Worm (Caenorhabditis elegans) whole organism, young adult: ENCODE data around the gene C08E3.14.
A peak's percentile ranks its signal among the peaks of the same experiment; 100 is the strongest.

Experiments used
- B0035.1 ChIP-seq: sonication (generic microtip); optimal IDR thresholded peaks from 2 replicates; lab custom pipeline; 2016; ENCODE audit warnings: missing genetic modification characterization, mild to moderate bottlenecking, missing compliant biosample characterization, missing genotype, missing genetic modification reagents
- B0336.3 ChIP-seq: fragments of 200-800 bp; sonication (Bioruptor generic); IDR thresholded peaks from 2 replicates; pipeline ENCODE4 v1.3.6; 2022; ENCODE audit warnings: missing genetic modification characterization, missing compliant biosample characterization
- C06A6.2 ChIP-seq: fragments of 200-800 bp; sonication (Bioruptor generic); conservative IDR thresholded peaks from 2 replicates; pipeline ENCODE4 v1.3.6; 2022; ENCODE audit warnings: missing genetic modification characterization, missing compliant biosample characterization
- F10E7.11 ChIP-seq: sonication (generic microtip); optimal IDR thresholded peaks from 2 replicates; lab custom pipeline; 2017; ENCODE audit warnings: mild to moderate bottlenecking, missing genetic modification characterization, moderate library complexity, missing compliant biosample characterization
- F37B4.10 ChIP-seq: fragments of 200-800 bp; sonication (Bioruptor generic); IDR thresholded peaks from 2 replicates; pipeline ENCODE4 v1.3.6; 2022; ENCODE audit warnings: missing genetic modification characterization, missing compliant biosample characterization
- F57A8.1 ChIP-seq: fragments of 200-800 bp; sonication (Bioruptor generic); optimal IDR thresholded peaks from 2 replicates; lab custom pipeline; 2018; ENCODE audit warnings: mild to moderate bottlenecking, missing genetic modification characterization, moderate library complexity, missing compliant biosample characterization
- Y53F4B.3 ChIP-seq: fragments of 200-800 bp; sonication (Bioruptor generic); IDR thresholded peaks from 2 replicates; pipeline ENCODE4 v1.3.6; 2022; ENCODE audit warnings: missing genetic modification reagents, missing genetic modification characterization, missing compliant biosample characterization
- Y67H2A.10 ChIP-seq: fragments of 200-800 bp; sonication (Bioruptor generic); conservative IDR thresholded peaks from 2 replicates; pipeline ENCODE4 v1.3.6; 2022; ENCODE audit warnings: missing genetic modification reagents, missing genetic modification characterization, missing compliant biosample characterization
- Y79H2A.3 ChIP-seq: fragments of 200-800 bp; sonication (Bioruptor generic); conservative IDR thresholded peaks from 2 replicates; pipeline ENCODE4 v1.3.6; 2022; ENCODE audit warnings: missing genetic modification reagents, missing genetic modification characterization, missing compliant biosample characterization
- ZK185.1 ChIP-seq: sonication (generic microtip); optimal IDR thresholded peaks from 2 replicates; lab custom pipeline; 2016; ENCODE audit warnings: mild to moderate bottlenecking, missing genetic modification characterization, missing compliant biosample characterization; ENCODE audit not compliant: poor library complexity, severe bottlenecking
- aptf-2 ChIP-seq: fragments of 200-800 bp; sonication (Bioruptor generic); conservative IDR thresholded peaks from 2 replicates; pipeline ENCODE4 v1.3.6; 2022; ENCODE audit warnings: missing genetic modification reagents, missing genetic modification characterization, missing compliant biosample characterization
- aptf-3 ChIP-seq: fragments of 200-800 bp; sonication (Bioruptor generic); IDR thresholded peaks from 2 replicates; pipeline ENCODE4 v1.3.6; 2022; ENCODE audit warnings: missing genetic modification characterization, missing compliant biosample characterization
- attf-6 ChIP-seq: fragments of 200-800 bp; sonication (Bioruptor generic); IDR thresholded peaks from 2 replicates; pipeline ENCODE4 v1.3.6; 2022; ENCODE audit warnings: missing genetic modification reagents, missing genetic modification characterization, missing compliant biosample characterization
- cebp-1 ChIP-seq, 2 experiments: fragments of 200-800 bp in 1 of 2; sonication (Bioruptor generic) in 1 of 2; sonication (generic microtip) in 1 of 2; IDR thresholded peaks in 1 of 2; optimal IDR thresholded peaks in 1 of 2; 2 replicates each; pipeline versions ENCODE4 v1.3.6 to Lab custom; 2017 to 2022; ENCODE audit warnings: missing compliant biosample characterization in 2 of 2, missing genetic modification characterization in 2 of 2, mild to moderate bottlenecking in 1 of 2, missing genetic modification reagents in 1 of 2, moderate library complexity in 1 of 2
- ceh-40 ChIP-seq: fragments of 200-800 bp; sonication (Bioruptor generic); IDR thresholded peaks from 2 replicates; pipeline ENCODE4 v1.3.6; 2022; ENCODE audit warnings: missing genetic modification characterization, missing compliant biosample characterization
- ceh-91 ChIP-seq: fragments of 200-800 bp; sonication (Bioruptor generic); IDR thresholded peaks from 2 replicates; pipeline ENCODE4 v1.3.6; 2022; ENCODE audit warnings: missing genetic modification reagents, missing genetic modification characterization, missing compliant biosample characterization
- dox-1 ChIP-seq: fragments of 200-800 bp; sonication (Bioruptor generic); IDR thresholded peaks from 2 replicates; pipeline ENCODE4 v1.3.6; 2022; ENCODE audit warnings: missing genetic modification reagents, missing genetic modification characterization, missing compliant biosample characterization
- efl-1 ChIP-seq: fragments of 150-350 bp; optimal IDR thresholded peaks from 2 replicates; lab custom pipeline; 2014; ENCODE audit warnings: missing biosample characterization, missing genetic modification reagents, missing genetic modification characterization
- egrh-3 ChIP-seq: fragments of 200-800 bp; sonication (Bioruptor generic); IDR thresholded peaks from 2 replicates; pipeline ENCODE4 v1.3.6; 2022; ENCODE audit warnings: missing genetic modification reagents, missing genetic modification characterization, missing compliant biosample characterization
- ekl-4 ChIP-seq: fragments of 200-800 bp; sonication (Bioruptor generic); IDR thresholded peaks from 2 replicates; pipeline ENCODE4 v1.3.6; 2022; ENCODE audit warnings: missing genetic modification reagents, missing genetic modification characterization, missing compliant biosample characterization
- him-1 ChIP-seq: sonication (generic microtip); optimal IDR thresholded peaks from 2 replicates; lab custom pipeline; 2016; ENCODE audit warnings: missing genotype, missing genetic modification reagents, missing genetic modification characterization, missing compliant biosample characterization
- hmg-1.2 ChIP-seq: fragments of 200-800 bp; sonication (Bioruptor generic); IDR thresholded peaks from 2 replicates; pipeline ENCODE4 v1.3.6; 2022; ENCODE audit warnings: missing genetic modification reagents, missing genetic modification characterization, missing compliant biosample characterization
- hmg-20 ChIP-seq: fragments of 200-800 bp; sonication (Bioruptor generic); IDR thresholded peaks from 2 replicates; pipeline ENCODE4 v1.3.6; 2022; ENCODE audit warnings: missing genetic modification reagents, missing genetic modification characterization, missing compliant biosample characterization
- hsf-1 ChIP-seq: fragments of 200-800 bp; sonication (Bioruptor generic); IDR thresholded peaks from 2 replicates; pipeline ENCODE4 v1.3.6; 2022; ENCODE audit warnings: missing genetic modification reagents, missing genetic modification characterization, missing compliant biosample characterization
- lag-1 ChIP-seq: fragments of 200-800 bp; sonication (Bioruptor generic); IDR thresholded peaks from 2 replicates; pipeline ENCODE4 v1.3.6; 2022; ENCODE audit warnings: missing genetic modification reagents, missing genetic modification characterization, missing compliant biosample characterization
- lin-26 ChIP-seq: fragments of 200-800 bp; sonication (Bioruptor generic); IDR thresholded peaks from 2 replicates; pipeline ENCODE4 v1.3.6; 2022; ENCODE audit warnings: missing genetic modification reagents, missing genetic modification characterization, missing compliant biosample characterization
- lin-40 ChIP-seq: sonication (generic microtip); optimal IDR thresholded peaks from 2 replicates; lab custom pipeline; 2016; ENCODE audit warnings: missing genetic modification characterization, mild to moderate bottlenecking, missing compliant biosample characterization, missing genotype, missing genetic modification reagents
- lir-1 ChIP-seq: fragments of 200-800 bp; sonication (Bioruptor generic); conservative IDR thresholded peaks from 2 replicates; pipeline ENCODE4 v1.3.6; 2022; ENCODE audit warnings: missing genetic modification reagents, missing genetic modification characterization, missing compliant biosample characterization
- lsy-27 ChIP-seq: sonication (generic microtip); optimal IDR thresholded peaks from 2 replicates; lab custom pipeline; 2017; ENCODE audit warnings: missing genetic modification characterization, mild to moderate bottlenecking, missing compliant biosample characterization, antibody characterized with exemption, missing genotype, borderline replicate concordance; ENCODE audit not compliant: insufficient read depth
- mxl-1 ChIP-seq: sonication (generic microtip); optimal IDR thresholded peaks from 2 replicates; lab custom pipeline; 2016; ENCODE audit warnings: missing genetic modification characterization, missing compliant biosample characterization
- nhr-179 ChIP-seq: sonication (generic microtip); optimal IDR thresholded peaks from 2 replicates; lab custom pipeline; 2016; ENCODE audit warnings: mild to moderate bottlenecking, missing genetic modification characterization, missing compliant biosample characterization
- rec-8 ChIP-seq, 2 experiments: sonication (generic microtip); optimal IDR thresholded peaks; 2 replicates each; lab custom pipeline; 2016; ENCODE audit warnings: mild to moderate bottlenecking in 2 of 2, missing genetic modification characterization in 2 of 2, missing genetic modification reagents in 2 of 2, missing genotype in 2 of 2, missing biosample characterization in 1 of 2, missing compliant biosample characterization in 1 of 2, moderate library complexity in 1 of 2
- repo-1 ChIP-seq: sonication (generic microtip); optimal IDR thresholded peaks from 2 replicates; lab custom pipeline; 2017; ENCODE audit warnings: mild to moderate bottlenecking, missing genetic modification characterization, missing compliant biosample characterization
- rpc-1 ChIP-seq, 2 experiments: fragments of 150-350 bp in 1 of 2; sonication (generic microtip) in 1 of 2; optimal IDR thresholded peaks; 2 replicates each; lab custom pipeline; 2014 to 2018; ENCODE audit warnings: missing biosample characterization in 1 of 2, missing genetic modification characterization in 1 of 2, missing genetic modification reagents in 1 of 2, missing genotype in 1 of 2
- sptf-2 ChIP-seq: fragments of 200-800 bp; sonication (Bioruptor generic); optimal IDR thresholded peaks from 2 replicates; lab custom pipeline; 2018; ENCODE audit warnings: mild to moderate bottlenecking, missing genetic modification characterization, missing compliant biosample characterization
- tbp1 ChIP-seq: fragments of 200-800 bp; sonication (Bioruptor generic); optimal IDR thresholded peaks from 2 replicates; lab custom pipeline; 2018; ENCODE audit warnings: mild to moderate bottlenecking, missing genetic modification characterization, missing compliant biosample characterization
- tbx-9 ChIP-seq: sonication (generic microtip); optimal IDR thresholded peaks from 2 replicates; lab custom pipeline; 2016; ENCODE audit warnings: borderline replicate concordance, missing genetic modification characterization, inconsistent platforms, missing compliant biosample characterization
- ztf-18 ChIP-seq: sonication (generic microtip); optimal IDR thresholded peaks from 2 replicates; lab custom pipeline; 2016; ENCODE audit warnings: missing genotype, mild to moderate bottlenecking, missing genetic modification characterization, missing compliant biosample characterization
- ztf-25 ChIP-seq: fragments of 200-800 bp; sonication (Bioruptor generic); IDR thresholded peaks from 2 replicates; pipeline ENCODE4 v1.3.6; 2022; ENCODE audit warnings: missing genetic modification reagents, missing genetic modification characterization, missing compliant biosample characterization
- ztf-28 ChIP-seq: fragments of 200-800 bp; sonication (Bioruptor generic); IDR thresholded peaks from 2 replicates; pipeline ENCODE4 v1.3.6; 2022; ENCODE audit warnings: missing genetic modification reagents, missing genetic modification characterization, missing compliant biosample characterization

The C08E3.14 gene

DNA sequence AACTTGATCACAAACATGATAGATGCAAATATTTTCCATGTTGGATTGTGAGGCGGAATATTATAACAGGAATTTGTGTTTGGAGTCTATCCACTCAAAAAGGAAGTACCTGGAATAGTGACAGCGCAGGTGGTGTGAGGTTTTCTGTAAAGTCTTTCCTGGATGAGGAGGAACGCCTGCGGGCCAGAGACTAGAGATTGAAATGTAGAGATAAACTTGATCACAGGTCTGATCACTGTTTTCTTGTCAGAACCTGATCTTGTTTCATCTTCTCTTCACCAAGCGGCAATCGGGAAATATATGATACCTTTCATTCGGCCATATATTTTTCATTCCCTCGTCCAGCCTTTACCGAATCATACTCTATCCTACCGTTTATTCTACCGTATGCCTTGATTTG is 39.5 kb upstream of the C08E3.14 start, which contains the start of gene T07H3.8 (continued):
- no peak for TF ChIP-seq ztf-28 (GFP tag; lab: Robert Waterston, UW)

ce11 chrII:1589845-1590244 is 35.9 kb upstream of the C08E3.14 start, which contains the start of gene T07H3.7:
T07H3.7 (minus strand) TSS chrII:1589945.
- no peak for TF ChIP-seq C06A6.2 (GFP tag; lab: Robert Waterston, UW)
- TF ChIP-seq rpc-1 (optimal IDR thresholded peaks at IDR 0.05; lab: Kevin White, UChicago), result no peak
- no peak for TF ChIP-seq rpc-1 (tag; optimal IDR thresholded peaks at IDR 0.05; lab: Kevin White, UChicago)
- TF ChIP-seq ekl-4, result no peak
- no peak for TF ChIP-seq lag-1

- TF ChIP-seq him-1 (tag; lab: Kevin White, UChicago) (no peak), mxl-1 (no peak), rpc-1 (optimal IDR thresholded peaks at IDR 0.05; lab: Kevin White, UChicago) (no peak), rpc-1 (tag; optimal IDR thresholded peaks at IDR 0.05; lab: Kevin White, UChicago) (no peak), Y53F4B.3 (no peak), aptf-2 (GFP tag; lab: Robert Waterston, UW) (no peak)
- TF ChIP-seq, all 124 proteins: peak for 0
Observed at ce11 chrII:1595137-1595536, 30.6 kb upstream of the C08E3.14 start, which contains the start of gene clec-20. clec-20 (minus strand) TSS chrII:1595237.

DNA sequence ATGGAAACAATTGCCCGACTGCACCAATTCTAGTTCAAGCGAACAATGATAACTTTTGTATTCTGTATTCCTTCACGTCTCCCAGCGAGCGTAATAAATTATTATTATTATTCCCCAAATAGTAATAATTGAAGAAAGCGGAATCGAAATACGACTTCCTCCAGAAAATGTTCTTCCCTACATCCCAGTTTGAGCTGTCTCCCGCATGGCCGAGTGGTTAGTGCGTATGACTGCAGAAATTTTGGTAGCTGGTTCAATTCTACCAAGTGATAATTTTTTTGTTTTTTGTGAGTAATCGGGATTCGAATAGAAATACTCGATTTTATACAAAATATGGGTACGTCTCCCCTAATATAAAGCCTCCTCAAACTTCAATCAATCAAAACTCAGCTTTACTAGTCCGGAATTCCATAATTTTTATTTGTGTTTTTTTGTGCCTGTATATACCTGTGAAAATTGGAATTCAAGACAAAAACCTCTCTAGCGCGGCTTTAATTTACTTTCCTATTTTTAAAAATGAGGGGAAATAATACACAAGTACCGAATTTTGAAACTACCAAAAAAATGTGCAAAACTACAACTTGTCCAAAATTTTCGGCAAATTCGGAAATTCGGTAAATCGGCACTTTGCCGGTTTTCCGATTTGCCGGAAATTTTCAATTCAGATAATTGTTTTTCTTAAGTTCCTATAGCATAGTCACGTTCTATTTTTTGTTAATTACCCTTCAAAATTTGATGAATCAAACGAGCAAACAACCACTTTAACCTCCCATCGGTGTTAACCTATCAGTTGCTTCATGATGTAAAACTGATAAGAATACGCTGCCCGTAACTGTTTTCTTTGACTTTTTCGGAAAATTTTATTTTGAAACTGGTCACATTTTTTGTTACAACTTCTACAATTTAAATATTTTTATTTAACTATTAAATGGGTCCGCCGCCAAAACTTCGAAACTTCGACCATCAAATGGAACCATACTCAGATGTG is 28.4 kb upstream of the C08E3.14 start, which contains the start of gene bath-46:
TSS of gene bath-46 (plus strand) at position 806 of the 988 bp plus-strand sequence.
- TF ChIP-seq ceh-91, result no peak
- TF ChIP-seq B0035.1, result no peak
- no peak for TF ChIP-seq ztf-18 (tag; lab: Kevin White, UChicago)
- no peak for TF ChIP-seq B0336.3 (GFP tag; lab: Robert Waterston, UW)
- peak; percentile 77 for TF ChIP-seq lin-26 (GFP tag; lab: Robert Waterston, UW)
- no peak for TF ChIP-seq attf-6 (GFP tag; lab: Robert Waterston, UW)
- TF ChIP-seq cebp-1 (GFP tag; IDR thresholded peaks at IDR 0.05; lab: Robert Waterston, UW), result no peak
- no peak for TF ChIP-seq cebp-1 (tag; optimal IDR thresholded peaks at IDR 0.05; lab: Kevin White, UChicago)
- no peak for TF ChIP-seq lir-1 (GFP tag; lab: Robert Waterston, UW)
- TF ChIP-seq F10E7.11 (tag; lab: Kevin White, UChicago), result no peak
- TF ChIP-seq repo-1, result no peak
- no peak for TF ChIP-seq tbx-9 (tag; lab: Kevin White, UChicago)
- no peak for TF ChIP-seq ZK185.1 (tag; lab: Kevin White, UChicago)
- TF ChIP-seq Y67H2A.10 (GFP tag; lab: Robert Waterston, UW), result no peak
- no peak for TF ChIP-seq ceh-40
- TF ChIP-seq aptf-3, result no peak
- no peak for TF ChIP-seq F57A8.1 (GFP tag; lab: Kevin White, UChicago)
- peak; percentile 84 for TF ChIP-seq tbp1 (GFP tag; lab: Kevin White, UChicago)
- TF ChIP-seq hmg-20 (GFP tag; lab: Robert Waterston, UW), result no peak
- no peak for TF ChIP-seq sptf-2
- TF ChIP-seq dox-1 (GFP tag; lab: Robert Waterston, UW), result 0 out of 2 replicates have a peak, but pooled peaks have one; percentile 24
- no peak for TF ChIP-seq rec-8 (tag; optimal IDR thresholded peaks at IDR 0.05; lab: Kevin White, UChicago)
- no peak for TF ChIP-seq egrh-3 (GFP tag; lab: Robert Waterston, UW)
- TF ChIP-seq hmg-1.2, result no peak
- no peak for TF ChIP-seq lin-40 (tag; lab: Kevin White, UChicago)
- TF ChIP-seq lsy-27, result no peak
- TF ChIP-seq ztf-25, result 0 out of 2 replicates have a peak, but pooled peaks have one; percentile 69
- no peak for TF ChIP-seq hsf-1 (GFP tag; lab: Robert Waterston, UW)
- no peak for TF ChIP-seq F37B4.10 (GFP tag; lab: Robert Waterston, UW)
- TF ChIP-seq Y79H2A.3 (GFP tag; lab: Robert Waterston, UW), result no peak
- no peak for TF ChIP-seq nhr-179
- no peak for TF ChIP-seq efl-1 (GFP tag; lab: Kevin White, UChicago)
